Fruit fly (Drosophila melanogaster): ENCODE measurements around the gene CG15747.
A peak's percentile ranks its signal among the peaks of the same experiment; 100 is the strongest.

The CG15747 gene

dm6 chrX:13370826-13371703 is 32.9 kb downstream of the CG15747 start (continued):
- TF ChIP-seq CoRest (tag; optimal IDR thresholded peaks at IDR 0.05) (peak; percentile 21), CG17912 (GFP tag; optimal IDR thresholded peaks at IDR 0.05) (no peak), lmd (GFP tag; IDR thresholded peaks at IDR 0.05) (no peak), fu2 (GFP tag; optimal IDR thresholded peaks at IDR 0.05) (no peak), sima (GFP tag; optimal IDR thresholded peaks at IDR 0.05) (no peak), en (GFP tag; optimal IDR thresholded peaks at IDR 0.05) (no peak), Dek (tag; optimal IDR thresholded peaks at IDR 0.05) (no peak), corto (GFP tag; optimal IDR thresholded peaks at IDR 0.05) (no peak), tap (tag; optimal IDR thresholded peaks at IDR 0.05) (no peak), Bgb (GFP tag; IDR thresholded peaks at IDR 0.05; ENCODE audit: partially characterized antibody) (peak; percentile 76), CHES-1-like (GFP tag; optimal IDR thresholded peaks at IDR 0.05) (peak; percentile 44), CG9876 (GFP tag; optimal IDR thresholded peaks at IDR 0.05) (no peak), bigmax (GFP tag; optimal IDR thresholded peaks at IDR 0.05) (no peak), ATbp (GFP tag; optimal IDR thresholded peaks at IDR 0.05) (no peak), Camta (GFP tag; optimal IDR thresholded peaks at IDR 0.05) (no peak), bowl (GFP tag; IDR thresholded peaks at IDR 0.05) (no peak), Chrac-16 (GFP tag; optimal IDR thresholded peaks at IDR 0.05) (no peak), schlank (tag; optimal IDR thresholded peaks at IDR 0.05) (no peak), CrebB (tag; optimal IDR thresholded peaks at IDR 0.05) (no peak), sob (GFP tag; IDR thresholded peaks at IDR 0.05) (peak; percentile 28; the same call in 1 of the 2 replicates), lilli (GFP tag; optimal IDR thresholded peaks at IDR 0.05) (peak; percentile 22), tgo (GFP tag; IDR thresholded peaks at IDR 0.05) (no peak), Doc3 (GFP tag; IDR thresholded peaks at IDR 0.05; ENCODE audit: partially characterized antibody) (peak; percentile 54; the same call in 2 of the 3 replicates), Abd-B (GFP tag; optimal IDR thresholded peaks at IDR 0.05) (peak; percentile 37), CG31224 (GFP tag; IDR thresholded peaks at IDR 0.05) (no peak), NK7.1 (GFP tag; optimal IDR thresholded peaks at IDR 0.05) (no peak), Tbp (GFP tag; optimal IDR thresholded peaks at IDR 0.05) (no peak), pros (GFP tag; optimal IDR thresholded peaks at IDR 0.05) (no peak), odd (GFP tag; optimal IDR thresholded peaks at IDR 0.05) (no peak), CG10431 (GFP tag; optimal IDR thresholded peaks at IDR 0.05) (no peak), CG10147 (GFP tag; optimal IDR thresholded peaks at IDR 0.05) (no peak), BEAF-32 (GFP tag; optimal IDR thresholded peaks at IDR 0.05) (peak; percentile 71), CG14965 (GFP tag; optimal IDR thresholded peaks at IDR 0.05; ENCODE audit: borderline replicate concordance) (no peak), CG7556 (GFP tag; optimal IDR thresholded peaks at IDR 0.05) (no peak), fd64A (GFP tag; optimal IDR thresholded peaks at IDR 0.05) (no peak), CG11560 (tag; IDR thresholded peaks at IDR 0.05) (no peak), Dll (GFP tag; IDR thresholded peaks at IDR 0.05; ENCODE audit: partially characterized antibody) (peak; percentile 66; the same call in 3 of the 4 replicates), CG17568 (GFP tag; optimal IDR thresholded peaks at IDR 0.05) (no peak), nom (GFP tag; optimal IDR thresholded peaks at IDR 0.05) (no peak), luna (GFP tag; optimal IDR thresholded peaks at IDR 0.05) (no peak), hbn (GFP tag; IDR thresholded peaks at IDR 0.05; ENCODE audit: partially characterized antibody) (0 out of 2 replicates have a peak, but pooled peaks have one; percentile 38), CG15696 (tag; optimal IDR thresholded peaks at IDR 0.05) (no peak), Mrtf (GFP tag; IDR thresholded peaks at IDR 0.05) (no peak), bab2 (GFP tag; optimal IDR thresholded peaks at IDR 0.05) (no peak), CG2129 (GFP tag; IDR thresholded peaks at IDR 0.05; ENCODE audit: partially characterized antibody) (no peak), CG32772 (GFP tag; IDR thresholded peaks at IDR 0.05) (no peak), CG11456 (GFP tag; IDR thresholded peaks at IDR 0.05) (peak; percentile 56; the same call in 1 of the 3 replicates), gt (GFP tag; IDR thresholded peaks at IDR 0.05) (no peak)
